Worm (Caenorhabditis elegans) whole organism, young adult: ENCODE data around the gene T28A8.5.

Experiments
- B0019.2 ChIP-seq: fragments of 200-800 bp; sonication (Bioruptor generic); conservative IDR thresholded peaks from 2 replicates; pipeline ENCODE4 v1.3.6; 2022; ENCODE audit warnings: missing genetic modification reagents, missing genetic modification characterization, missing compliant biosample characterization
- B0035.1 ChIP-seq: sonication (generic microtip); optimal IDR thresholded peaks from 2 replicates; lab custom pipeline; 2016; ENCODE audit warnings: missing genetic modification characterization, mild to moderate bottlenecking, missing compliant biosample characterization, missing genotype, missing genetic modification reagents
- F10E7.11 ChIP-seq: sonication (generic microtip); optimal IDR thresholded peaks from 2 replicates; lab custom pipeline; 2017; ENCODE audit warnings: mild to moderate bottlenecking, missing genetic modification characterization, moderate library complexity, missing compliant biosample characterization
- F39B2.1 ChIP-seq: fragments of 200-800 bp; sonication (Bioruptor generic); IDR thresholded peaks from 2 replicates; pipeline ENCODE4 v1.3.6; 2022; ENCODE audit warnings: missing genetic modification reagents, missing genetic modification characterization, missing compliant biosample characterization
- F49E8.2 ChIP-seq: sonication (generic microtip); optimal IDR thresholded peaks from 3 replicates; lab custom pipeline; 2017; ENCODE audit warnings: missing genetic modification characterization, mild to moderate bottlenecking, missing compliant biosample characterization, antibody characterized with exemption, moderate library complexity; ENCODE audit not compliant: insufficient read depth
- F52B5.7 ChIP-seq: sonication (generic microtip); optimal IDR thresholded peaks from 2 replicates; lab custom pipeline; 2016; ENCODE audit warnings: mild to moderate bottlenecking, missing genetic modification characterization, missing compliant biosample characterization
- F55B11.4 ChIP-seq: sonication (generic microtip); optimal IDR thresholded peaks from 2 replicates; lab custom pipeline; 2016; ENCODE audit warnings: missing compliant biosample characterization, missing genetic modification characterization, borderline replicate concordance; ENCODE audit not compliant: insufficient read depth
- F57C9.4 ChIP-seq: sonication (generic microtip); optimal IDR thresholded peaks from 2 replicates; lab custom pipeline; 2017; ENCODE audit warnings: mild to moderate bottlenecking, missing genetic modification characterization, missing compliant biosample characterization
- K11D2.4 ChIP-seq: fragments of 200-800 bp; sonication (Bioruptor generic); IDR thresholded peaks from 2 replicates; pipeline ENCODE4 v1.3.6; 2022; ENCODE audit warnings: missing genetic modification reagents, missing genetic modification characterization, missing compliant biosample characterization
- K12H6.12 ChIP-seq: fragments of 200-800 bp; sonication (Bioruptor generic); optimal IDR thresholded peaks from 2 replicates; lab custom pipeline; 2018; ENCODE audit warnings: mild to moderate bottlenecking, missing genetic modification characterization, missing compliant biosample characterization
- T07F8.4 ChIP-seq: sonication (generic microtip); optimal IDR thresholded peaks from 2 replicates; lab custom pipeline; 2016; ENCODE audit warnings: mild to moderate bottlenecking, missing genetic modification characterization, moderate library complexity, missing compliant biosample characterization
- T26A5.8 ChIP-seq: sonication (generic microtip); optimal IDR thresholded peaks from 2 replicates; lab custom pipeline; 2016; ENCODE audit warnings: missing genetic modification characterization, missing compliant biosample characterization
- Y53G8AR.9 ChIP-seq: fragments of 200-800 bp; sonication (Bioruptor generic); conservative IDR thresholded peaks from 2 replicates; pipeline ENCODE4 v1.3.6; 2022; ENCODE audit warnings: missing genetic modification reagents, missing genetic modification characterization, missing compliant biosample characterization
- Y79H2A.3 ChIP-seq: fragments of 200-800 bp; sonication (Bioruptor generic); conservative IDR thresholded peaks from 2 replicates; pipeline ENCODE4 v1.3.6; 2022; ENCODE audit warnings: missing genetic modification reagents, missing genetic modification characterization, missing compliant biosample characterization
- ZK185.1 ChIP-seq: sonication (generic microtip); optimal IDR thresholded peaks from 2 replicates; lab custom pipeline; 2016; ENCODE audit warnings: mild to moderate bottlenecking, missing genetic modification characterization, missing compliant biosample characterization; ENCODE audit not compliant: poor library complexity, severe bottlenecking
- atf-7 ChIP-seq: sonication (generic microtip); optimal IDR thresholded peaks from 2 replicates; lab custom pipeline; 2017; ENCODE audit warnings: mild to moderate bottlenecking, missing genetic modification characterization, missing compliant biosample characterization
- attf-3 ChIP-seq: fragments of 200-800 bp; sonication (Bioruptor generic); conservative IDR thresholded peaks from 2 replicates; pipeline ENCODE4 v1.3.6; 2022; ENCODE audit warnings: missing genetic modification reagents, missing genetic modification characterization, missing compliant biosample characterization
- bed-1 ChIP-seq: fragments of 200-800 bp; sonication (Bioruptor generic); IDR thresholded peaks from 2 replicates; pipeline ENCODE4 v1.3.6; 2022; ENCODE audit warnings: missing genetic modification reagents, missing genetic modification characterization, missing compliant biosample characterization
- bed-2 ChIP-seq: fragments of 200-800 bp; sonication (Bioruptor generic); IDR thresholded peaks from 2 replicates; pipeline ENCODE4 v1.3.6; 2022; ENCODE audit warnings: missing genetic modification reagents, missing genetic modification characterization, missing compliant biosample characterization
- ccch-3 ChIP-seq: fragments of 200-800 bp; sonication (Bioruptor generic); optimal IDR thresholded peaks from 2 replicates; lab custom pipeline; 2018; ENCODE audit warnings: mild to moderate bottlenecking, missing genetic modification characterization, missing compliant biosample characterization
- ceh-100 ChIP-seq: fragments of 200-800 bp; sonication (Bioruptor generic); IDR thresholded peaks from 2 replicates; pipeline ENCODE4 v1.3.6; 2022; ENCODE audit warnings: missing genetic modification reagents, missing genetic modification characterization, missing compliant biosample characterization
- ceh-58 ChIP-seq: fragments of 200-800 bp; sonication (Bioruptor generic); IDR thresholded peaks from 2 replicates; pipeline ENCODE4 v1.3.6; 2022; ENCODE audit warnings: missing genetic modification characterization, missing compliant biosample characterization
- die-1 ChIP-seq: sonication (generic microtip); optimal IDR thresholded peaks from 2 replicates; lab custom pipeline; 2016; ENCODE audit warnings: missing genotype, mild to moderate bottlenecking, missing genetic modification characterization, missing compliant biosample characterization
- egl-44 ChIP-seq: fragments of 200-800 bp; sonication (Bioruptor generic); IDR thresholded peaks from 2 replicates; pipeline ENCODE4 v1.3.6; 2022; ENCODE audit warnings: missing genetic modification reagents, missing genetic modification characterization, missing compliant biosample characterization
- egrh-3 ChIP-seq: fragments of 200-800 bp; sonication (Bioruptor generic); IDR thresholded peaks from 2 replicates; pipeline ENCODE4 v1.3.6; 2022; ENCODE audit warnings: missing genetic modification reagents, missing genetic modification characterization, missing compliant biosample characterization
- ekl-4 ChIP-seq: fragments of 200-800 bp; sonication (Bioruptor generic); IDR thresholded peaks from 2 replicates; pipeline ENCODE4 v1.3.6; 2022; ENCODE audit warnings: missing genetic modification reagents, missing genetic modification characterization, missing compliant biosample characterization
- ets-4 ChIP-seq: fragments of 200-800 bp; sonication (Bioruptor generic); optimal IDR thresholded peaks from 2 replicates; lab custom pipeline; 2018; ENCODE audit warnings: mild to moderate bottlenecking, missing genetic modification characterization, missing compliant biosample characterization
- gei-17 ChIP-seq: fragments of 200-800 bp; sonication (Bioruptor generic); optimal IDR thresholded peaks from 2 replicates; lab custom pipeline; 2018; ENCODE audit warnings: mild to moderate bottlenecking, missing genetic modification characterization, missing compliant biosample characterization
- hlh-12 ChIP-seq: sonication (generic microtip); optimal IDR thresholded peaks from 2 replicates; lab custom pipeline; 2016; ENCODE audit warnings: missing genetic modification characterization, missing compliant biosample characterization
- let-526 ChIP-seq: fragments of 200-800 bp; sonication (Bioruptor generic); IDR thresholded peaks from 2 replicates; pipeline ENCODE4 v1.3.6; 2022; ENCODE audit warnings: missing genetic modification reagents, missing genetic modification characterization, missing compliant biosample characterization
- lin-40 ChIP-seq: sonication (generic microtip); optimal IDR thresholded peaks from 2 replicates; lab custom pipeline; 2016; ENCODE audit warnings: missing genetic modification characterization, mild to moderate bottlenecking, missing compliant biosample characterization, missing genotype, missing genetic modification reagents
- lin-54 ChIP-seq: fragments of 200-800 bp; sonication (Bioruptor generic); optimal IDR thresholded peaks from 2 replicates; lab custom pipeline; 2018; ENCODE audit warnings: mild to moderate bottlenecking, missing genetic modification characterization, missing compliant biosample characterization
- madf-3 ChIP-seq: fragments of 200-800 bp; sonication (Bioruptor generic); IDR thresholded peaks from 2 replicates; pipeline ENCODE4 v1.3.6; 2022; ENCODE audit warnings: missing genetic modification reagents, missing genetic modification characterization, missing compliant biosample characterization
- mcd-1 ChIP-seq: fragments of 200-800 bp; sonication (Bioruptor generic); IDR thresholded peaks from 2 replicates; pipeline ENCODE4 v1.3.6; 2022; ENCODE audit warnings: missing genetic modification reagents, missing genetic modification characterization, missing compliant biosample characterization
- nfya-2 ChIP-seq: fragments of 200-800 bp; sonication (Bioruptor generic); IDR thresholded peaks from 2 replicates; pipeline ENCODE4 v1.3.6; 2022; ENCODE audit warnings: missing genetic modification reagents, missing genetic modification characterization, missing compliant biosample characterization
- nhr-120 ChIP-seq: fragments of 200-800 bp; sonication (Bioruptor generic); IDR thresholded peaks from 2 replicates; pipeline ENCODE4 v1.3.6; 2022; ENCODE audit warnings: missing genetic modification characterization, missing compliant biosample characterization
- nhr-27 ChIP-seq: fragments of 200-800 bp; sonication (Bioruptor generic); optimal IDR thresholded peaks from 2 replicates; lab custom pipeline; 2018; ENCODE audit warnings: mild to moderate bottlenecking, missing genetic modification characterization, moderate library complexity, missing compliant biosample characterization
- nhr-80 ChIP-seq: sonication (generic microtip); optimal IDR thresholded peaks from 2 replicates; lab custom pipeline; 2016; ENCODE audit warnings: missing genetic modification characterization, missing compliant biosample characterization
- pbrm-1 ChIP-seq: fragments of 200-800 bp; sonication (Bioruptor generic); IDR thresholded peaks from 2 replicates; pipeline ENCODE4 v1.3.6; 2022; ENCODE audit warnings: missing genetic modification reagents, missing genetic modification characterization, missing compliant biosample characterization
- pha-4 ChIP-seq: fragments of 150-350 bp; sonication (generic microtip); optimal IDR thresholded peaks from 2 replicates; lab custom pipeline; 2014; ENCODE audit warnings: missing biosample characterization, missing genetic modification reagents, missing genetic modification characterization
- rpc-1 ChIP-seq, 2 experiments: fragments of 150-350 bp in 1 of 2; sonication (generic microtip) in 1 of 2; optimal IDR thresholded peaks; 2 replicates each; lab custom pipeline; 2014 to 2018; ENCODE audit warnings: missing biosample characterization in 1 of 2, missing genetic modification characterization in 1 of 2, missing genetic modification reagents in 1 of 2, missing genotype in 1 of 2
- somi-1 ChIP-seq: fragments of 200-800 bp; sonication (Bioruptor generic); optimal IDR thresholded peaks from 2 replicates; lab custom pipeline; 2018; ENCODE audit warnings: mild to moderate bottlenecking, missing genetic modification characterization, missing compliant biosample characterization
- tbp1 ChIP-seq: fragments of 200-800 bp; sonication (Bioruptor generic); optimal IDR thresholded peaks from 2 replicates; lab custom pipeline; 2018; ENCODE audit warnings: mild to moderate bottlenecking, missing genetic modification characterization, missing compliant biosample characterization
- tbx-9 ChIP-seq: sonication (generic microtip); optimal IDR thresholded peaks from 2 replicates; lab custom pipeline; 2016; ENCODE audit warnings: borderline replicate concordance, missing genetic modification characterization, inconsistent platforms, missing compliant biosample characterization
- tlf-1 ChIP-seq: fragments of 200-800 bp; sonication (Bioruptor generic); optimal IDR thresholded peaks from 2 replicates; lab custom pipeline; 2018; ENCODE audit warnings: mild to moderate bottlenecking, missing genetic modification characterization, missing compliant biosample characterization
- ztf-28 ChIP-seq: fragments of 200-800 bp; sonication (Bioruptor generic); IDR thresholded peaks from 2 replicates; pipeline ENCODE4 v1.3.6; 2022; ENCODE audit warnings: missing genetic modification reagents, missing genetic modification characterization, missing compliant biosample characterization
- ztf-3 ChIP-seq: fragments of 200-800 bp; sonication (Bioruptor generic); optimal IDR thresholded peaks from 2 replicates; lab custom pipeline; 2018; ENCODE audit warnings: mild to moderate bottlenecking, missing genetic modification characterization, missing compliant biosample characterization

Gene T28A8.5

DNA sequence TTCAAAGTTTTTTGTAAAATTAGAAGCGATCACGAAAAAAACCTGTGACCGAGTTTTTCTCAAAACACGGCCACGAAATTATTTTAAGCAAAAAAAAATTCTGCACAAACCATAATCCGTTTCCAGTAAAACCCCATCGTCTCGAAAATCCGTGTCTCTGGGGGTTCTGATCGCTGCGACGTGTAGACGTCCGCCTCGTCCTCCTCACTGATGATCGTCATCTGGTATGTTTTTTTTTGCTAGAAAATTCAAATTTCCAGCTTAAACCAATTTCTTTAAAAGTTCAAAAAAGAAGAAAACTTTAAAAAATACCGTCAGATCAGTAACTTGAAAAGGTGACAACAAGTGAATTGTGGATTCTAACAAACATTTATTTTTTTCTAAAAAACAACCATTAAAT, 45.1 kb downstream of the T28A8.5 start, which contains the start of gene Y76A2B.4 (continued):
- TF ChIP-seq ceh-100 (GFP tag; lab: Robert Waterston, UW) (no peak), ets-4 (GFP tag; lab: Kevin White, UChicago) (no peak), F52B5.7 (tag; lab: Kevin White, UChicago) (no peak), nhr-80 (tag; lab: Kevin White, UChicago) (no peak), tlf-1 (GFP tag; lab: Kevin White, UChicago) (no peak), bed-2 (GFP tag; lab: Robert Waterston, UW) (no peak), nhr-120 (GFP tag; lab: Robert Waterston, UW) (no peak), B0035.1 (tag; lab: Kevin White, UChicago) (no peak), T26A5.8 (tag; lab: Kevin White, UChicago) (no peak), lin-54 (GFP tag; lab: Kevin White, UChicago) (no peak), somi-1 (GFP tag; lab: Kevin White, UChicago) (no peak), B0019.2 (GFP tag; lab: Robert Waterston, UW) (no peak), attf-3 (GFP tag; lab: Robert Waterston, UW) (no peak), Y53G8AR.9 (GFP tag; lab: Robert Waterston, UW) (peak; percentile 79; the same call in 1 of the 2 replicates), egl-44 (no peak), ZK185.1 (tag; lab: Kevin White, UChicago) (peak; percentile 10), bed-1 (GFP tag; lab: Robert Waterston, UW) (no peak), F10E7.11 (no peak), nhr-27 (tag; lab: Kevin White, UChicago) (no peak), nfya-2 (GFP tag; lab: Robert Waterston, UW) (no peak), F57C9.4 (tag; lab: Kevin White, UChicago) (no peak), F39B2.1 (GFP tag; lab: Robert Waterston, UW) (no peak)
- TF ChIP-seq, all 124 proteins: peak for 17

DNA sequence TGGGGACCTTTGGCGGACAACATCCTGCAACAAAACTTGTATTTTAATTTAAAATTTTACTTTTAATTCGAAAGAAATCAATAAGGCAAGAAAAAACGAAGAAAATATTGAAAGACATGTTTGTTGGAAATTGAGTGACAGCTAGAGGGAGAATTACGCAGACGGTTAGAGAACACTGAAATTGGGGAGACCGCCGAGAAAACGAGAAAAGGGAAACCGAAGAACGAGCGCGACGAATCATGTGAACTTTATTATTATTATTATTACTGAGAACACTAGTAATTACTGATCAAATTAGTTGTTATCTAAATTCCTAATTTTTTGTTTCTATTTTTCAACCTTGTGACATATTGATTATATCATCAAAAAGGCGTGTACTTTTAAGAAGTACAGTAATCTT, 47.6 kb downstream of the T28A8.5 start, which contains the start of gene mmad-1:
mmad-1 (minus strand) TSS at position 24 of the 400 bp plus-strand sequence.
- TF ChIP-seq madf-3 (GFP tag; lab: Robert Waterston, UW) (no peak), atf-7 (tag; lab: Kevin White, UChicago) (no peak), ets-4 (GFP tag; lab: Kevin White, UChicago) (no peak), tbx-9 (tag; lab: Kevin White, UChicago) (no peak), Y79H2A.3 (GFP tag; lab: Robert Waterston, UW) (no peak), egl-44 (no peak), ekl-4 (GFP tag; lab: Robert Waterston, UW) (no peak), pbrm-1 (GFP tag; lab: Robert Waterston, UW) (peak; percentile 46; the same call in 1 of the 2 replicates), K12H6.12 (tag; lab: Kevin White, UChicago) (peak; percentile 2), F52B5.7 (tag; lab: Kevin White, UChicago) (no peak), mcd-1 (peak; percentile 34; the same call in 1 of the 2 replicates), F55B11.4 (tag; lab: Kevin White, UChicago) (no peak), gei-17 (no peak), ztf-28 (no peak), bed-2 (GFP tag; lab: Robert Waterston, UW) (no peak), egrh-3 (GFP tag; lab: Robert Waterston, UW) (no peak), die-1 (tag; lab: Kevin White, UChicago) (no peak), F10E7.11 (no peak), ztf-3 (GFP tag; lab: Kevin White, UChicago) (no peak), F49E8.2 (tag; lab: Kevin White, UChicago) (no peak), pha-4 (peak; percentile 50), hlh-12 (tag; lab: Kevin White, UChicago) (no peak), let-526 (GFP tag; lab: Robert Waterston, UW) (no peak), T07F8.4 (tag; lab: Kevin White, UChicago) (no peak), lin-54 (GFP tag; lab: Kevin White, UChicago) (no peak), nfya-2 (GFP tag; lab: Robert Waterston, UW) (no peak), K11D2.4 (GFP tag; lab: Robert Waterston, UW) (peak; percentile 43; the same call in 1 of the 2 replicates), lin-40 (tag; lab: Kevin White, UChicago) (peak; percentile 35), ccch-3 (GFP tag; lab: Kevin White, UChicago) (no peak), rpc-1 (optimal IDR thresholded peaks at IDR 0.05; lab: Kevin White, UChicago) (no peak), rpc-1 (tag; optimal IDR thresholded peaks at IDR 0.05; lab: Kevin White, UChicago) (no peak), ceh-58 (GFP tag; lab: Robert Waterston, UW) (no peak), tbp1 (GFP tag; lab: Kevin White, UChicago) (peak; percentile 57)
